In the genomic region with DNA sequence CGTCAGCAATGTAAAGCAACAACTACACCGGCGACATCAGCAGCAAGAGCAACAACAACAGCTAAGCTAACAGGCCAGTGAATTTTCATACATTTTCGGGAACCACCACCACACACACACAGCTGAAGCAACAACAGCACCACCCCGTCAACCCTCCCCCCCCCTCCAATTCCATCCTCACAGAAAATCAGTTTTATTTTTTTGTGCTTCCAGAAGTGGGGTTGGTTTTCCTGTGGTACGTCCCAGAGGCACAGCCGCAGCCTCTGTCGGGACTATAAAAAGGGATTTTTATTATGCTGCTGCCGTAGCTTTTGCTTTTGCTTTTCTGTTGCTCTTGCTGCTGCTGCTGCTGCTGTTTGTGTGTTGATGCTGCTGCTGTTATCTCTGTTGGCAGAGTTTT, we compare ENCODE assay signal across 2 fruit fly cellular contexts.
TF ChIP-seq lines count a peak whose summit lies in the region.

No protein-coding gene starts in this region.

- TF ChIP-seq CTCF in whole organism, embryonic (GFP tag; optimal IDR thresholded peaks at IDR 0.05; lab: Kevin White, UChicago), result no peak

TF ChIP-seq in whole organism, embryonic, 481 proteins besides CTCF, POLR2A, EP300 and RAD21:
- no peak for TF ChIP-seq HmgD (GFP tag; optimal IDR thresholded peaks at IDR 0.05; lab: Kevin White, UChicago)
- TF ChIP-seq CG14441 (GFP tag; IDR thresholded peaks at IDR 0.05; lab: Robert Waterston, UW), result no peak
- peak; percentile 96 for TF ChIP-seq abd-A (tag; optimal IDR thresholded peaks at IDR 0.05; lab: Kevin White, UChicago)
- TF ChIP-seq CG18599 (GFP tag; optimal IDR thresholded peaks at IDR 0.05; lab: Kevin White, UChicago), result peak; percentile 17
- peak; percentile 77 for TF ChIP-seq CG4360 (GFP tag; IDR thresholded peaks at IDR 0.05; lab: Robert Waterston, UW)
- TF ChIP-seq nerfin-1 (tag; optimal IDR thresholded peaks at IDR 0.05; lab: Kevin White, UChicago), result peak; percentile 33
- peak; percentile 60 for TF ChIP-seq scrt (GFP tag; optimal IDR thresholded peaks at IDR 0.05; lab: Kevin White, UChicago)
- no peak for TF ChIP-seq cato (GFP tag; optimal IDR thresholded peaks at IDR 0.05; lab: Kevin White, UChicago; ENCODE audit: borderline replicate concordance)
- peak; percentile 63 for TF ChIP-seq sqz (GFP tag; optimal IDR thresholded peaks at IDR 0.05; lab: Kevin White, UChicago)
- TF ChIP-seq CG11504 (tag; optimal IDR thresholded peaks at IDR 0.05; lab: Kevin White, UChicago), result peak; percentile 69
- no peak for TF ChIP-seq Poxn (GFP tag; IDR thresholded peaks at IDR 0.05; lab: Robert Waterston, UW)
- 0 out of 3 replicates have a peak, but pooled peaks have one; percentile 24 for TF ChIP-seq H15 (GFP tag; IDR thresholded peaks at IDR 0.05; lab: Robert Waterston, UW)
- TF ChIP-seq CG13894 (tag; optimal IDR thresholded peaks at IDR 0.05; lab: Kevin White, UChicago), result peak; percentile 29
- TF ChIP-seq cg (GFP tag; optimal IDR thresholded peaks at IDR 0.05; lab: Kevin White, UChicago), result peak; percentile 28
- peak; percentile 77; the same call in 1 of the 3 replicates for TF ChIP-seq z (GFP tag; IDR thresholded peaks at IDR 0.05; lab: Robert Waterston, UW)
- peak; percentile 85 for TF ChIP-seq Adf1 (GFP tag; IDR thresholded peaks at IDR 0.05; lab: Robert Waterston, UW)
- peak; percentile 24; the same call in 1 of the 2 replicates for TF ChIP-seq seq (GFP tag; IDR thresholded peaks at IDR 0.05; lab: Robert Waterston, UW)
- TF ChIP-seq crol (GFP tag; IDR thresholded peaks at IDR 0.05; lab: Robert Waterston, UW), result peak; percentile 87
- TF ChIP-seq Hr78 (GFP tag; optimal IDR thresholded peaks at IDR 0.05; lab: Kevin White, UChicago), result no peak
- no peak for TF ChIP-seq CG10959 (GFP tag; IDR thresholded peaks at IDR 0.05; lab: Robert Waterston, UW)
- TF ChIP-seq pros (GFP tag; optimal IDR thresholded peaks at IDR 0.05; lab: Kevin White, UChicago), result peak; percentile 9

TF ChIP-seq in whole organism, wandering third instar larva, 38 proteins besides CTCF, POLR2A, EP300 and RAD21:
- TF ChIP-seq lola (GFP tag; optimal IDR thresholded peaks at IDR 0.05; lab: Kevin White, UChicago), result no peak
- no peak for TF ChIP-seq Hnf4 (GFP tag; optimal IDR thresholded peaks at IDR 0.05; lab: Kevin White, UChicago)
- TF ChIP-seq brk (GFP tag; optimal IDR thresholded peaks at IDR 0.05; lab: Kevin White, UChicago), result no peak
- TF ChIP-seq fru (GFP tag; optimal IDR thresholded peaks at IDR 0.05; lab: Kevin White, UChicago), result no peak
- peak; percentile 18 for TF ChIP-seq Dfd (GFP tag; optimal IDR thresholded peaks at IDR 0.05; lab: Kevin White, UChicago)
- TF ChIP-seq Abd-B (GFP tag; optimal IDR thresholded peaks at IDR 0.05; lab: Kevin White, UChicago), result no peak
- TF ChIP-seq pan (optimal IDR thresholded peaks at IDR 0.05; lab: Kevin White, UChicago), result no peak
- TF ChIP-seq HLH106 (tag; optimal IDR thresholded peaks at IDR 0.05; lab: Kevin White, UChicago), result no peak
